Worm (Caenorhabditis elegans) whole organism, mixed stage, embryonic: Measurements from ENCODE around the gene F14D2.15.

Experiments
- lsy-2 ChIP-seq: fragments of 150-350 bp; optimal IDR thresholded peaks from 2 replicates; lab custom pipeline; 2014; ENCODE audit warnings: missing biosample characterization, missing genetic modification characterization
- pha-4 ChIP-seq: fragments of 150-350 bp; optimal IDR thresholded peaks from 2 replicates; lab custom pipeline; 2018; ENCODE audit warnings: missing biosample characterization, missing genetic modification reagents, missing genetic modification characterization
- tbx-8 ChIP-seq: fragments of 200-800 bp; sonication (Bioruptor generic); optimal IDR thresholded peaks from 2 replicates; lab custom pipeline; 2018; ENCODE audit warnings: mild to moderate bottlenecking, missing genetic modification characterization, moderate library complexity, missing compliant biosample characterization
- unc-120 ChIP-seq: sonication (generic microtip); optimal IDR thresholded peaks from 2 replicates; lab custom pipeline; 2017; ENCODE audit warnings: missing genetic modification characterization, missing compliant biosample characterization; ENCODE audit not compliant: poor library complexity, severe bottlenecking
- unc-39 ChIP-seq: fragments of 150-350 bp; optimal IDR thresholded peaks from 2 replicates; lab custom pipeline; 2014; ENCODE audit warnings: missing biosample characterization, missing genetic modification characterization
- unc-62 ChIP-seq: fragments of 150-350 bp; optimal IDR thresholded peaks from 2 replicates; lab custom pipeline; 2014; ENCODE audit warnings: missing biosample characterization, missing genetic modification reagents, missing genetic modification characterization
- ztf-11 ChIP-seq: fragments of 150-350 bp; optimal IDR thresholded peaks from 2 replicates; lab custom pipeline; 2014; ENCODE audit warnings: missing biosample characterization, missing genetic modification characterization

F14D2.15 gene

ce11 chrII:3296644-3297043 is 47.0 kb downstream of the F14D2.15 start, which contains the start of gene btb-16:
btb-16 (plus strand) TSS chrII:3296883.
- TF ChIP-seq unc-39 (tag; lab: Kevin White, UChicago) (no peak), unc-62 (GFP tag; lab: Kevin White, UChicago) (no peak), tbx-8 (GFP tag; lab: Kevin White, UChicago) (no peak), pha-4 (tag; lab: Kevin White, UChicago) (no peak), ztf-11 (no peak)
- TF ChIP-seq, all 35 proteins: peak for 0

ce11 chrII:3295193-3295592 is 48.4 kb downstream of the F14D2.15 start, which contains the start of gene btb-17:
btb-17 (plus strand) TSS chrII:3295405.
- TF ChIP-seq lsy-2 (tag; lab: Kevin White, UChicago): no peak
- no peak for TF ChIP-seq unc-120
